Worm (Caenorhabditis elegans) whole organism, young adult: ENCODE data around the gene F12E12.6.

Experiments
- F22D6.2 ChIP-seq: sonication (generic microtip); optimal IDR thresholded peaks from 2 replicates; lab custom pipeline; 2016; ENCODE audit warnings: mild to moderate bottlenecking, missing genetic modification characterization, missing compliant biosample characterization
- F33H1.4 ChIP-seq: fragments of 200-800 bp; sonication (Bioruptor generic); IDR thresholded peaks from 2 replicates; pipeline ENCODE4 v1.3.6; 2022; ENCODE audit warnings: missing genetic modification reagents, missing genetic modification characterization, missing compliant biosample characterization
- F39B2.1 ChIP-seq: fragments of 200-800 bp; sonication (Bioruptor generic); IDR thresholded peaks from 2 replicates; pipeline ENCODE4 v1.3.6; 2022; ENCODE audit warnings: missing genetic modification reagents, missing genetic modification characterization, missing compliant biosample characterization
- F49E8.2 ChIP-seq: sonication (generic microtip); optimal IDR thresholded peaks from 3 replicates; lab custom pipeline; 2017; ENCODE audit warnings: missing genetic modification characterization, mild to moderate bottlenecking, missing compliant biosample characterization, antibody characterized with exemption, moderate library complexity; ENCODE audit not compliant: insufficient read depth
- F52B5.7 ChIP-seq: sonication (generic microtip); optimal IDR thresholded peaks from 2 replicates; lab custom pipeline; 2016; ENCODE audit warnings: mild to moderate bottlenecking, missing genetic modification characterization, missing compliant biosample characterization
- F55B11.4 ChIP-seq: sonication (generic microtip); optimal IDR thresholded peaks from 2 replicates; lab custom pipeline; 2016; ENCODE audit warnings: missing compliant biosample characterization, missing genetic modification characterization, borderline replicate concordance; ENCODE audit not compliant: insufficient read depth
- F57A8.1 ChIP-seq: fragments of 200-800 bp; sonication (Bioruptor generic); optimal IDR thresholded peaks from 2 replicates; lab custom pipeline; 2018; ENCODE audit warnings: mild to moderate bottlenecking, missing genetic modification characterization, moderate library complexity, missing compliant biosample characterization
- K11D2.4 ChIP-seq: fragments of 200-800 bp; sonication (Bioruptor generic); IDR thresholded peaks from 2 replicates; pipeline ENCODE4 v1.3.6; 2022; ENCODE audit warnings: missing genetic modification reagents, missing genetic modification characterization, missing compliant biosample characterization
- K12H6.12 ChIP-seq: fragments of 200-800 bp; sonication (Bioruptor generic); optimal IDR thresholded peaks from 2 replicates; lab custom pipeline; 2018; ENCODE audit warnings: mild to moderate bottlenecking, missing genetic modification characterization, missing compliant biosample characterization
- Y67H2A.10 ChIP-seq: fragments of 200-800 bp; sonication (Bioruptor generic); conservative IDR thresholded peaks from 2 replicates; pipeline ENCODE4 v1.3.6; 2022; ENCODE audit warnings: missing genetic modification reagents, missing genetic modification characterization, missing compliant biosample characterization
- Y79H2A.3 ChIP-seq: fragments of 200-800 bp; sonication (Bioruptor generic); conservative IDR thresholded peaks from 2 replicates; pipeline ENCODE4 v1.3.6; 2022; ENCODE audit warnings: missing genetic modification reagents, missing genetic modification characterization, missing compliant biosample characterization
- Y95B8A.8 ChIP-seq: fragments of 200-800 bp; sonication (Bioruptor generic); IDR thresholded peaks from 2 replicates; pipeline ENCODE4 v1.3.6; 2022; ENCODE audit warnings: missing genetic modification reagents, missing genetic modification characterization, missing compliant biosample characterization
- akir-1 ChIP-seq: fragments of 200-800 bp; sonication (Bioruptor generic); optimal IDR thresholded peaks from 2 replicates; lab custom pipeline; 2018; ENCODE audit warnings: mild to moderate bottlenecking, missing genetic modification characterization, moderate library complexity, missing compliant biosample characterization
- aptf-2 ChIP-seq: fragments of 200-800 bp; sonication (Bioruptor generic); conservative IDR thresholded peaks from 2 replicates; pipeline ENCODE4 v1.3.6; 2022; ENCODE audit warnings: missing genetic modification reagents, missing genetic modification characterization, missing compliant biosample characterization
- atf-7 ChIP-seq: sonication (generic microtip); optimal IDR thresholded peaks from 2 replicates; lab custom pipeline; 2017; ENCODE audit warnings: mild to moderate bottlenecking, missing genetic modification characterization, missing compliant biosample characterization
- attf-3 ChIP-seq: fragments of 200-800 bp; sonication (Bioruptor generic); conservative IDR thresholded peaks from 2 replicates; pipeline ENCODE4 v1.3.6; 2022; ENCODE audit warnings: missing genetic modification reagents, missing genetic modification characterization, missing compliant biosample characterization
- cebp-2 ChIP-seq: fragments of 200-800 bp; sonication (Bioruptor generic); IDR thresholded peaks from 2 replicates; pipeline ENCODE4 v1.3.6; 2022; ENCODE audit warnings: missing genetic modification characterization, missing compliant biosample characterization
- ceh-27 ChIP-seq: fragments of 200-800 bp; sonication (Bioruptor generic); optimal IDR thresholded peaks from 2 replicates; lab custom pipeline; 2018; ENCODE audit warnings: mild to moderate bottlenecking, missing genetic modification characterization, moderate library complexity, missing compliant biosample characterization
- ceh-58 ChIP-seq: fragments of 200-800 bp; sonication (Bioruptor generic); IDR thresholded peaks from 2 replicates; pipeline ENCODE4 v1.3.6; 2022; ENCODE audit warnings: missing genetic modification characterization, missing compliant biosample characterization
- ceh-79 ChIP-seq: sonication (generic microtip); optimal IDR thresholded peaks from 2 replicates; lab custom pipeline; 2017; ENCODE audit warnings: mild to moderate bottlenecking, missing genetic modification characterization, missing compliant biosample characterization
- die-1 ChIP-seq: sonication (generic microtip); optimal IDR thresholded peaks from 2 replicates; lab custom pipeline; 2016; ENCODE audit warnings: missing genotype, mild to moderate bottlenecking, missing genetic modification characterization, missing compliant biosample characterization
- dox-1 ChIP-seq: fragments of 200-800 bp; sonication (Bioruptor generic); IDR thresholded peaks from 2 replicates; pipeline ENCODE4 v1.3.6; 2022; ENCODE audit warnings: missing genetic modification reagents, missing genetic modification characterization, missing compliant biosample characterization
- egrh-3 ChIP-seq: fragments of 200-800 bp; sonication (Bioruptor generic); IDR thresholded peaks from 2 replicates; pipeline ENCODE4 v1.3.6; 2022; ENCODE audit warnings: missing genetic modification reagents, missing genetic modification characterization, missing compliant biosample characterization
- ets-4 ChIP-seq: fragments of 200-800 bp; sonication (Bioruptor generic); optimal IDR thresholded peaks from 2 replicates; lab custom pipeline; 2018; ENCODE audit warnings: mild to moderate bottlenecking, missing genetic modification characterization, missing compliant biosample characterization
- hmg-20 ChIP-seq: fragments of 200-800 bp; sonication (Bioruptor generic); IDR thresholded peaks from 2 replicates; pipeline ENCODE4 v1.3.6; 2022; ENCODE audit warnings: missing genetic modification reagents, missing genetic modification characterization, missing compliant biosample characterization
- lin-54 ChIP-seq: fragments of 200-800 bp; sonication (Bioruptor generic); optimal IDR thresholded peaks from 2 replicates; lab custom pipeline; 2018; ENCODE audit warnings: mild to moderate bottlenecking, missing genetic modification characterization, missing compliant biosample characterization
- lsy-27 ChIP-seq: sonication (generic microtip); optimal IDR thresholded peaks from 2 replicates; lab custom pipeline; 2017; ENCODE audit warnings: missing genetic modification characterization, mild to moderate bottlenecking, missing compliant biosample characterization, antibody characterized with exemption, missing genotype, borderline replicate concordance; ENCODE audit not compliant: insufficient read depth
- mes-4 ChIP-seq: sonication (generic microtip); optimal IDR thresholded peaks from 2 replicates; lab custom pipeline; 2016; ENCODE audit warnings: missing genotype, missing genetic modification characterization, missing compliant biosample characterization
- nhr-80 ChIP-seq: sonication (generic microtip); optimal IDR thresholded peaks from 2 replicates; lab custom pipeline; 2016; ENCODE audit warnings: missing genetic modification characterization, missing compliant biosample characterization
- rcor-1 ChIP-seq: fragments of 200-800 bp; sonication (Bioruptor generic); IDR thresholded peaks from 2 replicates; pipeline ENCODE4 v1.3.6; 2022; ENCODE audit warnings: missing genetic modification reagents, missing genetic modification characterization, missing compliant biosample characterization
- rec-8 ChIP-seq, 2 experiments: sonication (generic microtip); optimal IDR thresholded peaks; 2 replicates each; lab custom pipeline; 2016; ENCODE audit warnings: mild to moderate bottlenecking in 2 of 2, missing genetic modification characterization in 2 of 2, missing genetic modification reagents in 2 of 2, missing genotype in 2 of 2, missing biosample characterization in 1 of 2, missing compliant biosample characterization in 1 of 2, moderate library complexity in 1 of 2
- rpc-1 ChIP-seq, 2 experiments: fragments of 150-350 bp in 1 of 2; sonication (generic microtip) in 1 of 2; optimal IDR thresholded peaks; 2 replicates each; lab custom pipeline; 2014 to 2018; ENCODE audit warnings: missing biosample characterization in 1 of 2, missing genetic modification characterization in 1 of 2, missing genetic modification reagents in 1 of 2, missing genotype in 1 of 2
- sea-2 ChIP-seq: fragments of 200-800 bp; sonication (Bioruptor generic); IDR thresholded peaks from 2 replicates; pipeline ENCODE4 v1.3.6; 2022; ENCODE audit warnings: missing genetic modification characterization, missing compliant biosample characterization
- somi-1 ChIP-seq: fragments of 200-800 bp; sonication (Bioruptor generic); optimal IDR thresholded peaks from 2 replicates; lab custom pipeline; 2018; ENCODE audit warnings: mild to moderate bottlenecking, missing genetic modification characterization, missing compliant biosample characterization
- unc-130 ChIP-seq: sonication (generic microtip); optimal IDR thresholded peaks from 2 replicates; lab custom pipeline; 2016; ENCODE audit warnings: missing genetic modification reagents, missing genetic modification characterization, missing compliant biosample characterization
- ztf-18 ChIP-seq: sonication (generic microtip); optimal IDR thresholded peaks from 2 replicates; lab custom pipeline; 2016; ENCODE audit warnings: missing genotype, mild to moderate bottlenecking, missing genetic modification characterization, missing compliant biosample characterization
- ztf-26 ChIP-seq: sonication (generic microtip); optimal IDR thresholded peaks from 2 replicates; lab custom pipeline; 2017; ENCODE audit warnings: missing genetic modification characterization, missing compliant biosample characterization
- ztf-3 ChIP-seq: fragments of 200-800 bp; sonication (Bioruptor generic); optimal IDR thresholded peaks from 2 replicates; lab custom pipeline; 2018; ENCODE audit warnings: mild to moderate bottlenecking, missing genetic modification characterization, missing compliant biosample characterization

F12E12.6 gene

DNA sequence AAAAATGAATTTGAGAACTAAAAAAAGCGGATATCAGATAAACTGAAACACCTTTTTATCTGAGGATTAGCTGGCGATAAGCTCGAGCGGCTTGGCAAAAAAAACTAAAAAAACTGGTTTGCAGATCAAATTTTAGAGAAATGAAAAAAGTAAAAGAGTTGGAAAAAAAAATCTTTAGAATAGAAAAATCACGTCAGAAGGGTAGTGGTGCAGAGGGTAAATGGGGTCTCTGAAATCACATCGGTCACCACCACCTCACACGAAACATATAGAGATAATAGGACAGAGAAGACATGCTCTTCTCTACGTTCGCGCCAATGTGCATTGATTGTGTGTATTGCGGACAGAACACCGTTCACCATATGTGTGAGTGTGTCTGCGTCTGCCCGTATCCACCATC, 44.5 kb upstream of the F12E12.6 start:
- TF ChIP-seq rcor-1 (GFP tag; lab: Robert Waterston, UW) (no peak), somi-1 (no peak), F33H1.4 (no peak), lsy-27 (tag; lab: Kevin White, UChicago) (no peak), ceh-27 (GFP tag; lab: Kevin White, UChicago) (no peak), lin-54 (GFP tag; lab: Kevin White, UChicago) (no peak), ztf-26 (tag; lab: Kevin White, UChicago) (no peak), ceh-79 (tag; lab: Kevin White, UChicago) (no peak), attf-3 (GFP tag; lab: Robert Waterston, UW) (no peak)

DNA sequence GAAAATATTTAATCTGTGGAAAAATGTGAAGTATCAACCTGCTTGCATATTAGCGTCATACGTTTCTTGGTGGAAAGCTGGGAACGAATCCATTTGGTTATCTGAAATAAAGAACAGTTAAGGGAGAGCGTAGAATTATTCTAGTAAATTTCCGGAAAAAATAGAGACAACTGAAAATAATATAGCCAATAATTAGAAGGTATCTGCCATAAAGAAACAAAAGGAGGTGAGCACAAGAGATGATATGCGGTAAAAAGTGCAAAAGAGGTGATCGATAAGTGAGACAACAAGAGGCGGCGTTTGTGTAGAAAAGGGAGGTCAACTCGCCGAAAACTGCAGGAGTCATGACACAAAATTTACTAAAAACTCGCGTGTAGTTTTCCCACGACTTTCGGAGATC, 42.7 kb upstream of the F12E12.6 start, which contains the start of gene T24E12.11:
TSS of gene T24E12.11 (minus strand) at position 101 of the 400 bp plus-strand sequence.
- TF ChIP-seq cebp-2 (GFP tag; lab: Robert Waterston, UW) (no peak), die-1 (no peak), rpc-1 (optimal IDR thresholded peaks at IDR 0.05; lab: Kevin White, UChicago) (no peak), rpc-1 (tag; optimal IDR thresholded peaks at IDR 0.05; lab: Kevin White, UChicago) (no peak), egrh-3 (GFP tag; lab: Robert Waterston, UW) (no peak), F49E8.2 (tag; lab: Kevin White, UChicago) (no peak), unc-130 (GFP tag; lab: Kevin White, UChicago) (no peak), dox-1 (GFP tag; lab: Robert Waterston, UW) (no peak), lsy-27 (tag; lab: Kevin White, UChicago) (no peak), mes-4 (tag; lab: Kevin White, UChicago) (no peak), K12H6.12 (tag; lab: Kevin White, UChicago) (no peak), F55B11.4 (tag; lab: Kevin White, UChicago) (no peak)

DNA sequence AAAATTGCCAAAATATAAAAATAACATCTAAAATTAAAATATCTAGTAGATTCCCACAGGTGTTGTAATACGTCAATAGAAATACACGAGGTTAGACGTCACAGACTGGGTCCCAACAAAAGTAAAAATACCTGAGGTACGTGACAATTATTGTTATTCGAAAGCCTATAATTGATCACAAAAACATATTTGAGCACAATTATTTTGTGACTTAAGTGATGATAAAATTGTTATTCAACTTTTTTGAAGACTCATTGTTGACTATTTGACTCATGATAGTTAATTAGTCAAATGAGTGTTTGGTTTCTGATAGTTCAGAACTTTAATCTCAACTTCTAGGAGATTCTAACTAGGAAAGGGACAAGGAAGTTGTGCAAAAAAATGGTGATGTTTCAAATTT, 41.1 kb upstream of the F12E12.6 start:
- TF ChIP-seq aptf-2 (GFP tag; lab: Robert Waterston, UW), result no peak
- no peak for TF ChIP-seq lin-54 (GFP tag; lab: Kevin White, UChicago)
- no peak for TF ChIP-seq F22D6.2 (tag; lab: Kevin White, UChicago)
- TF ChIP-seq ceh-58, result no peak
- no peak for TF ChIP-seq ztf-26 (tag; lab: Kevin White, UChicago)
- TF ChIP-seq F52B5.7 (tag; lab: Kevin White, UChicago), result no peak
- TF ChIP-seq F39B2.1 (GFP tag; lab: Robert Waterston, UW), result no peak
- TF ChIP-seq rec-8 (tag; optimal IDR thresholded peaks at IDR 0.05; lab: Kevin White, UChicago), result no peak
- no peak for TF ChIP-seq hmg-20 (GFP tag; lab: Robert Waterston, UW)
- TF ChIP-seq F57A8.1 (GFP tag; lab: Kevin White, UChicago), result no peak
- TF ChIP-seq K11D2.4, result no peak
- TF ChIP-seq ets-4 (GFP tag; lab: Kevin White, UChicago), result no peak
- TF ChIP-seq ceh-79 (tag; lab: Kevin White, UChicago), result no peak

DNA sequence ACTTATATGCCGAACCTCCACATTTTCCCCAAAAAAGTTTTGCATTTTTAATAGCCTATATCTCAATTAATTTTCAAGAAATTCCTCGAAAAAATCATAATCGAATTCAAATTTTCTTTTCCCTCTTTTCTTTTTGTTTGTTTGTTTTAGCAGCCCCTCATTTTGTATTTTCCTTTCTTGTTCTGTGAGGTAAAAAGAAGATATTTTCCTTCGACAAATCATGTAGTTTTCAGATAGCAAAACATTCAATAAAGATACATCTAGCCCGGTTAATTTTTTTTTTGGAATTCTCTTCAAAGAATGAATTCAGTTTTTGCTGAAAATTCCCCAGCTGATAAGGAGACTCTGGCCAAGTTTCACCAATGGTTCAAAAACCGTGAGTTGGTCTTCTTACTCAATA, 39.0 kb upstream of the F12E12.6 start, which contains the start of gene T24E12.3:
TSS of gene T24E12.3 (plus strand) at position 301 of the 400 bp plus-strand sequence.
- TF ChIP-seq unc-130 (GFP tag; lab: Kevin White, UChicago), result no peak
- no peak for TF ChIP-seq akir-1 (GFP tag; lab: Kevin White, UChicago)
- TF ChIP-seq Y67H2A.10 (GFP tag; lab: Robert Waterston, UW), result no peak
- TF ChIP-seq sea-2 (GFP tag; lab: Robert Waterston, UW), result no peak
- TF ChIP-seq Y95B8A.8 (GFP tag; lab: Robert Waterston, UW), result no peak
- TF ChIP-seq lin-54 (GFP tag; lab: Kevin White, UChicago), result no peak
- TF ChIP-seq nhr-80, result no peak
- no peak for TF ChIP-seq ztf-3 (GFP tag; lab: Kevin White, UChicago)
- no peak for TF ChIP-seq Y79H2A.3 (GFP tag; lab: Robert Waterston, UW)
- TF ChIP-seq ztf-18 (tag; lab: Kevin White, UChicago), result no peak
- no peak for TF ChIP-seq atf-7 (tag; lab: Kevin White, UChicago)
